Fruit fly (Drosophila melanogaster): ENCODE results near the gene SclB.

dm6 chr2L:16852318-16852932 is 14.7 kb downstream of the SclB start, which contains the start of gene CG31810:
- TF ChIP-seq CG14655 (GFP tag; optimal IDR thresholded peaks at IDR 0.05) (no peak), CG17806 (tag; optimal IDR thresholded peaks at IDR 0.05) (no peak)
